Fruit fly (Drosophila melanogaster) whole organism, embryonic: ENCODE results near the gene MED14.

ENCODE experiments used
- Abd-B ChIP-seq: fragments of 200-800 bp; sonication (Bioruptor generic); optimal IDR thresholded peaks from 2 replicates; lab custom pipeline; 2018; ENCODE audit warnings: missing biosample characterization, mild to moderate bottlenecking, missing genetic modification characterization, moderate library complexity
- Atf3 ChIP-seq: fragments of 200-800 bp; sonication (Bioruptor generic); optimal IDR thresholded peaks from 3 replicates; lab custom pipeline; 2016; ENCODE audit warnings: missing biosample characterization, missing genetic modification characterization
- BEAF-32 ChIP-seq: fragments of 200-800 bp; sonication (Bioruptor generic); optimal IDR thresholded peaks from 3 replicates; lab custom pipeline; 2017; ENCODE audit warnings: missing biosample characterization, missing genetic modification characterization, mild to moderate bottlenecking, moderate library complexity, missing genetic modification reagents
- Bgb ChIP-seq: fragments of 200-800 bp; sonication (Bioruptor generic); IDR thresholded peaks from 2 replicates; pipeline ENCODE4 v1.3.6; 2022; ENCODE audit warnings: missing biosample characterization, missing genetic modification characterization; ENCODE audit not compliant: partially characterized antibody
- CG11247 ChIP-seq: fragments of 200-800 bp; sonication (Bioruptor generic); IDR thresholded peaks from 2 replicates; pipeline ENCODE4 v1.3.6; 2022; ENCODE audit warnings: missing biosample characterization, missing genetic modification characterization
- CG11398 ChIP-seq: fragments of 200-800 bp; sonication (Bioruptor generic); optimal IDR thresholded peaks from 2 replicates; lab custom pipeline; 2016; ENCODE audit warnings: missing biosample characterization, missing genetic modification characterization
- CG11696 ChIP-seq: fragments of 200-800 bp; sonication (Bioruptor generic); IDR thresholded peaks from 2 replicates; pipeline ENCODE4 v1.3.6; 2022; ENCODE audit warnings: missing biosample characterization, missing genetic modification characterization
- CG12659 ChIP-seq: fragments of 200-800 bp; sonication (Bioruptor generic); optimal IDR thresholded peaks from 3 replicates; lab custom pipeline; 2017; ENCODE audit warnings: mild to moderate bottlenecking, missing biosample characterization, missing genetic modification reagents, missing genetic modification characterization
- CG13894 ChIP-seq: fragments of 200-800 bp; sonication (Bioruptor generic); optimal IDR thresholded peaks from 3 replicates; lab custom pipeline; 2018; ENCODE audit warnings: missing biosample characterization, mild to moderate bottlenecking, missing genetic modification characterization, moderate library complexity
- CG14710 ChIP-seq: fragments of 200-800 bp; sonication (Bioruptor generic); optimal IDR thresholded peaks from 3 replicates; lab custom pipeline; 2019; ENCODE audit warnings: missing biosample characterization, mild to moderate bottlenecking, missing genetic modification characterization, moderate library complexity
- CG14860 ChIP-seq: fragments of 200-800 bp; sonication (Bioruptor generic); IDR thresholded peaks from 3 replicates; pipeline ENCODE4 v1.3.6; 2022; ENCODE audit warnings: missing biosample characterization, missing genetic modification characterization; ENCODE audit not compliant: partially characterized antibody
- CG15073 ChIP-seq: fragments of 200-800 bp; sonication (Bioruptor generic); optimal IDR thresholded peaks from 2 replicates; lab custom pipeline; 2016; ENCODE audit warnings: missing biosample characterization, missing genetic modification characterization
- CG1647 ChIP-seq: fragments of 200-800 bp; sonication (Bioruptor generic); optimal IDR thresholded peaks from 3 replicates; lab custom pipeline; 2016; ENCODE audit warnings: missing biosample characterization, missing genetic modification characterization
- CG17328 ChIP-seq: fragments of 200-800 bp; sonication (Bioruptor generic); IDR thresholded peaks from 2 replicates; pipeline ENCODE4 v1.3.6; 2022; ENCODE audit warnings: missing biosample characterization, missing genetic modification characterization
- CG17385 ChIP-seq: fragments of 200-800 bp; sonication (Bioruptor generic); optimal IDR thresholded peaks from 3 replicates; lab custom pipeline; 2018; ENCODE audit warnings: missing biosample characterization, mild to moderate bottlenecking, missing genetic modification characterization
- CG18764 ChIP-seq: fragments of 200-800 bp; sonication (Bioruptor generic); optimal IDR thresholded peaks from 3 replicates; lab custom pipeline; 2016; ENCODE audit warnings: missing biosample characterization, missing genetic modification characterization
- CG30431 ChIP-seq: fragments of 200-800 bp; sonication (Bioruptor generic); optimal IDR thresholded peaks from 2 replicates; lab custom pipeline; 2017; ENCODE audit warnings: missing biosample characterization, missing genetic modification characterization
- CG3163 ChIP-seq: fragments of 200-800 bp; sonication (Bioruptor generic); optimal IDR thresholded peaks from 3 replicates; lab custom pipeline; 2016; ENCODE audit warnings: missing biosample characterization, missing genetic modification characterization
- CG4282 ChIP-seq: fragments of 200-800 bp; sonication (Bioruptor generic); optimal IDR thresholded peaks from 2 replicates; lab custom pipeline; 2016; ENCODE audit warnings: missing biosample characterization, missing genetic modification characterization
- CG6175 ChIP-seq: fragments of 200-800 bp; sonication (Bioruptor generic); IDR thresholded peaks from 3 replicates; pipeline ENCODE4 v1.3.6; 2022; ENCODE audit warnings: missing biosample characterization, missing genetic modification characterization
- CG9932 ChIP-seq: fragments of 200-800 bp; sonication (Bioruptor generic); IDR thresholded peaks from 2 replicates; pipeline ENCODE4 v1.3.6; 2022; ENCODE audit warnings: missing biosample characterization, missing genetic modification characterization
- Doc2 ChIP-seq: fragments of 200-800 bp; sonication (Bioruptor generic); IDR thresholded peaks from 2 replicates; pipeline ENCODE4 v1.3.6; 2022; ENCODE audit warnings: missing biosample characterization, missing genetic modification characterization
- Ets65A ChIP-seq: fragments of 200-800 bp; sonication (Bioruptor generic); peaks from one replicate; lab custom pipeline; 2016; ENCODE audit warnings: missing biosample characterization, missing genetic modification characterization
- Fer1 ChIP-seq: fragments of 200-800 bp; sonication (Bioruptor generic); optimal IDR thresholded peaks from 2 replicates; lab custom pipeline; 2017; ENCODE audit warnings: missing biosample characterization, mild to moderate bottlenecking, missing genetic modification characterization
- Hmx ChIP-seq: fragments of 200-800 bp; sonication (Bioruptor generic); optimal IDR thresholded peaks from 2 replicates; lab custom pipeline; 2016; ENCODE audit warnings: missing biosample characterization, missing genetic modification characterization
- MBD-R2 ChIP-seq: fragments of 200-800 bp; sonication (Bioruptor generic); IDR thresholded peaks from 2 replicates; pipeline ENCODE4 v1.3.6; 2022; ENCODE audit warnings: missing biosample characterization, missing genetic modification characterization
- Pdp1 ChIP-seq, 2 experiments: fragments of 200-800 bp; sonication (Bioruptor generic); optimal IDR thresholded peaks; 3 replicates each; lab custom pipeline; 2016; ENCODE audit warnings: missing biosample characterization in 2 of 2, missing genetic modification characterization in 2 of 2, mild to moderate bottlenecking in 1 of 2, moderate library complexity in 1 of 2
- Sry-β ChIP-seq: fragments of 200-800 bp; sonication (Bioruptor generic); optimal IDR thresholded peaks from 2 replicates; lab custom pipeline; 2018; ENCODE audit warnings: missing biosample characterization, mild to moderate bottlenecking, missing genetic modification characterization, moderate library complexity
- br ChIP-seq: fragments of >200 bp; optimal IDR thresholded peaks from 2 replicates; lab custom pipeline; 2017
- bsh ChIP-seq, 2 experiments: fragments of 200-800 bp; sonication (Bioruptor generic); optimal IDR thresholded peaks; 2 replicates each; lab custom pipeline; 2017 to 2018; ENCODE audit warnings: mild to moderate bottlenecking in 2 of 2, missing biosample characterization in 2 of 2, missing genetic modification characterization in 2 of 2, moderate library complexity in 1 of 2
- corto ChIP-seq: fragments of 200-800 bp; sonication (Bioruptor generic); optimal IDR thresholded peaks from 2 replicates; lab custom pipeline; 2016; ENCODE audit warnings: missing biosample characterization, mild to moderate bottlenecking, missing genetic modification characterization, moderate library complexity
- cwo ChIP-seq: fragments of 200-800 bp; sonication (Bioruptor generic); optimal IDR thresholded peaks from 3 replicates; lab custom pipeline; 2017; ENCODE audit warnings: missing biosample characterization, missing genetic modification characterization, mild to moderate bottlenecking, moderate library complexity, missing genetic modification reagents
- fd102C ChIP-seq: fragments of 200-800 bp; sonication (Bioruptor generic); optimal IDR thresholded peaks from 2 replicates; lab custom pipeline; 2018; ENCODE audit warnings: missing biosample characterization, mild to moderate bottlenecking, missing genetic modification characterization, moderate library complexity
- inv ChIP-seq: fragments of 200-800 bp; sonication (Bioruptor generic); IDR thresholded peaks from 2 replicates; pipeline ENCODE4 v1.3.6; 2022; ENCODE audit warnings: missing biosample characterization, missing genetic modification characterization; ENCODE audit not compliant: partially characterized antibody
- kah ChIP-seq: fragments of 200-800 bp; sonication (Bioruptor generic); optimal IDR thresholded peaks from 2 replicates; lab custom pipeline; 2018; ENCODE audit warnings: missing biosample characterization, mild to moderate bottlenecking, missing genetic modification characterization
- lilli ChIP-seq: fragments of 200-800 bp; sonication (Bioruptor generic); optimal IDR thresholded peaks from 3 replicates; lab custom pipeline; 2016; ENCODE audit warnings: missing biosample characterization, missing genetic modification characterization
- lov ChIP-seq, 2 experiments: fragments of 200-800 bp in 1 of 2; fragments of >200 bp in 1 of 2; sonication (Bioruptor generic) in 1 of 2; IDR thresholded peaks in 1 of 2; optimal IDR thresholded peaks in 1 of 2; 2 replicates in 1 of 2; 3 replicates in 1 of 2; pipeline versions ENCODE4 v1.3.6 to Lab custom; 2017 to 2022; ENCODE audit warnings: missing biosample characterization in 1 of 2, missing genetic modification characterization in 1 of 2
- nom ChIP-seq: fragments of 200-800 bp; sonication (Bioruptor generic); optimal IDR thresholded peaks from 2 replicates; lab custom pipeline; 2017; ENCODE audit warnings: missing biosample characterization, missing genetic modification characterization, mild to moderate bottlenecking, moderate library complexity, missing genetic modification reagents
- org-1 ChIP-seq: fragments of 200-800 bp; sonication (Bioruptor generic); optimal IDR thresholded peaks from 2 replicates; lab custom pipeline; 2017; ENCODE audit warnings: missing biosample characterization, missing genetic modification characterization
- pho ChIP-seq: fragments of 200-800 bp; sonication (Bioruptor generic); optimal IDR thresholded peaks from 2 replicates; lab custom pipeline; 2016; ENCODE audit warnings: missing biosample characterization, missing genetic modification characterization
- phol ChIP-seq: fragments of 200-800 bp; sonication (Bioruptor generic); optimal IDR thresholded peaks from 3 replicates; lab custom pipeline; 2018; ENCODE audit warnings: missing biosample characterization, mild to moderate bottlenecking, missing genetic modification characterization, moderate library complexity
- sd ChIP-seq: fragments of 200-800 bp; sonication (Bioruptor generic); optimal IDR thresholded peaks from 3 replicates; lab custom pipeline; 2018; ENCODE audit warnings: missing biosample characterization, mild to moderate bottlenecking, missing genetic modification characterization, moderate library complexity
- slp2 ChIP-seq: fragments of 200-800 bp; sonication (Bioruptor generic); optimal IDR thresholded peaks from 2 replicates; lab custom pipeline; 2016; ENCODE audit warnings: missing biosample characterization, missing genetic modification characterization
- sob ChIP-seq: fragments of 200-800 bp; sonication (Bioruptor generic); IDR thresholded peaks from 2 replicates; pipeline ENCODE4 v1.3.6; 2022; ENCODE audit warnings: missing biosample characterization, missing genetic modification characterization
- wek ChIP-seq: fragments of 200-800 bp; sonication (Bioruptor generic); optimal IDR thresholded peaks from 3 replicates; lab custom pipeline; 2018; ENCODE audit warnings: missing biosample characterization, mild to moderate bottlenecking, missing genetic modification characterization, moderate library complexity
- wor ChIP-seq: fragments of 200-800 bp; sonication (Bioruptor generic); IDR thresholded peaks from 2 replicates; pipeline ENCODE4 v1.3.6; 2022; ENCODE audit warnings: missing biosample characterization, missing genetic modification characterization
- z ChIP-seq: fragments of 200-800 bp; sonication (Bioruptor generic); IDR thresholded peaks from 3 replicates; pipeline ENCODE4 v1.3.6; 2022; ENCODE audit warnings: missing biosample characterization, missing genetic modification characterization
- zf30C ChIP-seq: fragments of 200-800 bp; sonication (Bioruptor generic); optimal IDR thresholded peaks from 3 replicates; lab custom pipeline; 2018; ENCODE audit warnings: missing biosample characterization, mild to moderate bottlenecking, missing genetic modification characterization

MED14 gene

dm6 chr3L:603188-603587, 10.1 kb downstream of the MED14 start:
- TF ChIP-seq zf30C (GFP tag; lab: Kevin White, UChicago) = no peak
- TF ChIP-seq Ets65A (GFP tag; lab: Kevin White, UChicago) = peak; percentile 87
- no peak for TF ChIP-seq Doc2 (GFP tag; lab: Robert Waterston, UW)
- TF ChIP-seq Pdp1 (GFP tag; optimal IDR thresholded peaks at IDR 0.05; lab: Kevin White, UChicago) = no peak
- no peak for TF ChIP-seq CG15073 (GFP tag; lab: Kevin White, UChicago)
- no peak for TF ChIP-seq CG1647 (GFP tag; lab: Kevin White, UChicago)
- TF ChIP-seq CG13894 (tag; lab: Kevin White, UChicago) = peak; percentile 64
- TF ChIP-seq sd = peak; percentile 23
- TF ChIP-seq CG14860 (GFP tag; lab: Robert Waterston, UW) = no peak
- TF ChIP-seq CG3163 (GFP tag; lab: Kevin White, UChicago) = no peak
- TF ChIP-seq inv (GFP tag; lab: Robert Waterston, UW) = no peak
- TF ChIP-seq Atf3 (GFP tag; lab: Kevin White, UChicago) = no peak
- peak; percentile 9 for TF ChIP-seq phol
- TF ChIP-seq Bgb (GFP tag; lab: Robert Waterston, UW) = no peak
- TF ChIP-seq, all 482 proteins: peak for 4

- peak; percentile 72; the same call in 1 of the 2 replicates for TF ChIP-seq sob (GFP tag; lab: Robert Waterston, UW)
- TF ChIP-seq CG12659 (GFP tag; lab: Kevin White, UChicago) = peak; percentile 10
- TF ChIP-seq bsh (GFP tag; optimal IDR thresholded peaks at IDR 0.05; lab: Kevin White, UChicago) = no peak
- peak; percentile 52 for TF ChIP-seq CG17385
- TF ChIP-seq br (lab: Kevin White, UChicago) = no peak
- TF ChIP-seq lilli = peak; percentile 28
- TF ChIP-seq CG30431 (GFP tag; lab: Kevin White, UChicago) = no peak
- no peak for TF ChIP-seq BEAF-32 (GFP tag; lab: Kevin White, UChicago)
- no peak for TF ChIP-seq slp2 (GFP tag; lab: Kevin White, UChicago)
- TF ChIP-seq Sry-β = no peak
- no peak for TF ChIP-seq Hmx (GFP tag; lab: Kevin White, UChicago)
- TF ChIP-seq CG11247 (GFP tag; lab: Robert Waterston, UW) = peak; percentile 20; the same call in 1 of the 2 replicates
- peak; percentile 44; the same call in 1 of the 2 replicates for TF ChIP-seq CG11696 (GFP tag; lab: Robert Waterston, UW)
- no peak for TF ChIP-seq lov (optimal IDR thresholded peaks at IDR 0.05; lab: Kevin White, UChicago)
- TF ChIP-seq lov (GFP tag; IDR thresholded peaks at IDR 0.05; lab: Robert Waterston, UW) = 0 out of 3 replicates have a peak, but pooled peaks have one; percentile 33
- TF ChIP-seq CG14710 (tag; lab: Kevin White, UChicago) = no peak
- TF ChIP-seq cwo (GFP tag; lab: Kevin White, UChicago) = peak; percentile 5
- no peak for TF ChIP-seq wor
- no peak for TF ChIP-seq CG18764 (GFP tag; lab: Kevin White, UChicago)
- peak; percentile 32 for TF ChIP-seq corto (GFP tag; lab: Kevin White, UChicago)
- 0 out of 3 replicates have a peak, but pooled peaks have one; percentile 6 for TF ChIP-seq z
- peak; percentile 57 for TF ChIP-seq nom (GFP tag; lab: Kevin White, UChicago)
- peak; percentile 32 for TF ChIP-seq CG11398 (GFP tag; lab: Kevin White, UChicago)
- TF ChIP-seq fd102C = no peak
- TF ChIP-seq CG17328 (GFP tag; lab: Robert Waterston, UW) = no peak
- peak; percentile 54 for TF ChIP-seq CG9932
- peak; percentile 71 for TF ChIP-seq Fer1
- 0 out of 3 replicates have a peak, but pooled peaks have one; percentile 41 for TF ChIP-seq CG6175 (GFP tag; lab: Robert Waterston, UW)
- TF ChIP-seq CG4282 (GFP tag; lab: Kevin White, UChicago) = no peak
- TF ChIP-seq pho = peak; percentile 21
- no peak for TF ChIP-seq org-1 (GFP tag; lab: Kevin White, UChicago)
- peak; percentile 24 for TF ChIP-seq kah (GFP tag; lab: Kevin White, UChicago)
- no peak for TF ChIP-seq Abd-B (GFP tag; lab: Kevin White, UChicago)
- peak; percentile 34; the same call in 1 of the 2 replicates for TF ChIP-seq MBD-R2 (GFP tag; lab: Robert Waterston, UW)
- TF ChIP-seq wek (GFP tag; lab: Kevin White, UChicago) = no peak
These were observed 11.0 kb downstream of the MED14 start, which contains the start of gene CG13893 for dm6 chr3L:603847-604550. Gene CG13893, minus strand, starts transcription at chr3L:604008.
